Fruit fly (Drosophila melanogaster) whole organism, embryonic: ENCODE results near the gene CG15170.

Experiments
- C15 ChIP-seq: fragments of 200-800 bp; sonication (Bioruptor generic); IDR thresholded peaks from 3 replicates; pipeline ENCODE4 v1.3.6; 2022; ENCODE audit warnings: missing biosample characterization, missing genetic modification characterization
- CG1024 ChIP-seq: fragments of 200-800 bp; sonication (Bioruptor generic); IDR thresholded peaks from 2 replicates; pipeline ENCODE4 v1.3.6; 2022; ENCODE audit warnings: missing biosample characterization, missing genetic modification characterization
- CG12219 ChIP-seq: fragments of 200-800 bp; sonication (Bioruptor generic); optimal IDR thresholded peaks from 3 replicates; lab custom pipeline; 2018; ENCODE audit warnings: missing biosample characterization, mild to moderate bottlenecking, missing genetic modification characterization
- CG14710 ChIP-seq: fragments of 200-800 bp; sonication (Bioruptor generic); optimal IDR thresholded peaks from 3 replicates; lab custom pipeline; 2019; ENCODE audit warnings: missing biosample characterization, mild to moderate bottlenecking, missing genetic modification characterization, moderate library complexity
- CG15073 ChIP-seq: fragments of 200-800 bp; sonication (Bioruptor generic); optimal IDR thresholded peaks from 2 replicates; lab custom pipeline; 2016; ENCODE audit warnings: missing biosample characterization, missing genetic modification characterization
- CG15514 ChIP-seq: fragments of 200-800 bp; sonication (Bioruptor generic); optimal IDR thresholded peaks from 3 replicates; lab custom pipeline; 2017; ENCODE audit warnings: missing biosample characterization, missing genetic modification characterization, mild to moderate bottlenecking, moderate library complexity, missing genetic modification reagents
- CG1603 ChIP-seq: fragments of 200-800 bp; sonication (Bioruptor generic); optimal IDR thresholded peaks from 2 replicates; lab custom pipeline; 2019; ENCODE audit warnings: missing biosample characterization, mild to moderate bottlenecking, missing genetic modification characterization, moderate library complexity
- CG1647 ChIP-seq: fragments of 200-800 bp; sonication (Bioruptor generic); optimal IDR thresholded peaks from 3 replicates; lab custom pipeline; 2016; ENCODE audit warnings: missing biosample characterization, missing genetic modification characterization
- CG2116 ChIP-seq: fragments of 200-800 bp; sonication (Bioruptor generic); optimal IDR thresholded peaks from 3 replicates; lab custom pipeline; 2018; ENCODE audit warnings: missing biosample characterization, mild to moderate bottlenecking, missing genetic modification characterization
- CG34224 ChIP-seq: fragments of 200-800 bp; sonication (Bioruptor generic); IDR thresholded peaks from 3 replicates; pipeline ENCODE4 v1.3.6; 2022; ENCODE audit warnings: missing biosample characterization, missing genetic modification characterization; ENCODE audit not compliant: partially characterized antibody
- CG3726 ChIP-seq: fragments of 200-800 bp; sonication (Bioruptor generic); IDR thresholded peaks from 3 replicates; pipeline ENCODE4, ENCODE4 v1.3.6; 2022; ENCODE audit warnings: missing biosample characterization, missing genetic modification characterization
- CG5180 ChIP-seq: fragments of 200-800 bp; sonication (Bioruptor generic); optimal IDR thresholded peaks from 3 replicates; lab custom pipeline; 2017; ENCODE audit warnings: missing biosample characterization, missing genetic modification characterization, mild to moderate bottlenecking, moderate library complexity, missing genetic modification reagents
- CG7987 ChIP-seq: fragments of 200-800 bp; sonication (Bioruptor generic); optimal IDR thresholded peaks from 2 replicates; lab custom pipeline; 2018; ENCODE audit warnings: missing biosample characterization, mild to moderate bottlenecking, missing genetic modification characterization, moderate library complexity
- CG9727 ChIP-seq: fragments of 200-800 bp; sonication (Bioruptor generic); optimal IDR thresholded peaks from 3 replicates; lab custom pipeline; 2017; ENCODE audit warnings: missing biosample characterization, mild to moderate bottlenecking, missing genetic modification characterization
- CrebB ChIP-seq: fragments of 200-800 bp; sonication (Bioruptor generic); optimal IDR thresholded peaks from 3 replicates; lab custom pipeline; 2018; ENCODE audit warnings: missing biosample characterization, mild to moderate bottlenecking, missing genetic modification characterization
- Dll ChIP-seq: fragments of 200-800 bp; sonication (Bioruptor generic); IDR thresholded peaks from 4 replicates; pipeline ENCODE4 v1.3.6; 2022; ENCODE audit warnings: missing biosample characterization, missing genetic modification characterization; ENCODE audit not compliant: partially characterized antibody
- Fer1 ChIP-seq: fragments of 200-800 bp; sonication (Bioruptor generic); optimal IDR thresholded peaks from 2 replicates; lab custom pipeline; 2017; ENCODE audit warnings: missing biosample characterization, mild to moderate bottlenecking, missing genetic modification characterization
- H15 ChIP-seq: fragments of 200-800 bp; sonication (Bioruptor generic); IDR thresholded peaks from 3 replicates; pipeline ENCODE4 v1.3.6; 2022; ENCODE audit warnings: missing biosample characterization, missing genetic modification characterization
- Hr3 ChIP-seq: fragments of 200-800 bp; sonication (Bioruptor generic); optimal IDR thresholded peaks from 3 replicates; lab custom pipeline; 2016; ENCODE audit warnings: missing biosample characterization, missing genetic modification characterization
- Hr51 ChIP-seq, 2 experiments: fragments of 200-800 bp; sonication (Bioruptor generic); optimal IDR thresholded peaks; 2 replicates in 1 of 2; 3 replicates in 1 of 2; lab custom pipeline; 2016 to 2018; ENCODE audit warnings: missing biosample characterization in 2 of 2, missing genetic modification characterization in 2 of 2, mild to moderate bottlenecking in 1 of 2, moderate library complexity in 1 of 2
- MESR4 ChIP-seq: fragments of 200-800 bp; sonication (Bioruptor generic); optimal IDR thresholded peaks from 2 replicates; lab custom pipeline; 2018; ENCODE audit warnings: missing biosample characterization, mild to moderate bottlenecking, missing genetic modification characterization, moderate library complexity
- Myb ChIP-seq: fragments of 200-800 bp; sonication (Bioruptor generic); optimal IDR thresholded peaks from 2 replicates; lab custom pipeline; 2016; ENCODE audit warnings: missing biosample characterization, missing genetic modification characterization
- NC2α ChIP-seq: fragments of 200-800 bp; sonication (Bioruptor generic); optimal IDR thresholded peaks from 2 replicates; lab custom pipeline; 2016; ENCODE audit warnings: missing biosample characterization, missing genetic modification characterization
- Nf-YA ChIP-seq: fragments of 200-800 bp; sonication (Bioruptor generic); IDR thresholded peaks from 2 replicates; pipeline ENCODE4 v1.3.6; 2022; ENCODE audit warnings: missing biosample characterization, missing genetic modification characterization
- Nf-YC ChIP-seq: fragments of 200-800 bp; optimal IDR thresholded peaks from 3 replicates; lab custom pipeline; 2019; ENCODE audit warnings: missing biosample characterization, mild to moderate bottlenecking, missing genetic modification characterization, moderate library complexity
- Pdp1 ChIP-seq, 2 experiments: fragments of 200-800 bp; sonication (Bioruptor generic); optimal IDR thresholded peaks; 3 replicates each; lab custom pipeline; 2016; ENCODE audit warnings: missing biosample characterization in 2 of 2, missing genetic modification characterization in 2 of 2, mild to moderate bottlenecking in 1 of 2, moderate library complexity in 1 of 2
- Ravus ChIP-seq: fragments of 200-800 bp; sonication (Bioruptor generic); IDR thresholded peaks from 2 replicates; pipeline ENCODE4 v1.3.6; 2022; ENCODE audit warnings: missing biosample characterization, missing genetic modification characterization
- Scr ChIP-seq: fragments of 200-800 bp; sonication (Bioruptor generic); IDR thresholded peaks from 2 replicates; pipeline ENCODE4 v1.3.6; 2022; ENCODE audit warnings: missing biosample characterization, missing genetic modification characterization; ENCODE audit not compliant: partially characterized antibody
- Xbp1 ChIP-seq: fragments of 200-800 bp; sonication (Bioruptor generic); optimal IDR thresholded peaks from 3 replicates; lab custom pipeline; 2016; ENCODE audit warnings: missing biosample characterization, mild to moderate bottlenecking, missing genetic modification characterization
- ato ChIP-seq: fragments of 200-800 bp; sonication (Bioruptor generic); IDR thresholded peaks from 2 replicates; pipeline ENCODE4 v1.3.6; 2022; ENCODE audit warnings: missing biosample characterization, missing genetic modification characterization; ENCODE audit not compliant: partially characterized antibody
- ems ChIP-seq: fragments of 200-800 bp; sonication (Bioruptor generic); optimal IDR thresholded peaks from 3 replicates; lab custom pipeline; 2016; ENCODE audit warnings: missing biosample characterization, missing genetic modification characterization
- ewg ChIP-seq: fragments of 200-800 bp; sonication (Bioruptor generic); optimal IDR thresholded peaks from 3 replicates; lab custom pipeline; 2017; ENCODE audit warnings: mild to moderate bottlenecking, missing biosample characterization, missing genetic modification reagents, missing genetic modification characterization
- exex ChIP-seq: fragments of 200-800 bp; sonication (Bioruptor generic); optimal IDR thresholded peaks from 4 replicates; lab custom pipeline; 2018; ENCODE audit warnings: missing biosample characterization, mild to moderate bottlenecking, missing genetic modification characterization, moderate library complexity
- grn ChIP-seq: fragments of 200-800 bp; sonication (Bioruptor generic); optimal IDR thresholded peaks from 3 replicates; lab custom pipeline; 2017; ENCODE audit warnings: missing biosample characterization, missing genetic modification characterization
- gsb-n ChIP-seq: fragments of 200-800 bp; sonication (Bioruptor generic); optimal IDR thresholded peaks from 3 replicates; lab custom pipeline; 2018; ENCODE audit warnings: missing biosample characterization, mild to moderate bottlenecking, missing genetic modification characterization
- inv ChIP-seq: fragments of 200-800 bp; sonication (Bioruptor generic); IDR thresholded peaks from 2 replicates; pipeline ENCODE4 v1.3.6; 2022; ENCODE audit warnings: missing biosample characterization, missing genetic modification characterization; ENCODE audit not compliant: partially characterized antibody
- ken ChIP-seq: fragments of 200-800 bp; sonication (Bioruptor generic); IDR thresholded peaks from 3 replicates; pipeline ENCODE4 v1.3.6; 2022; ENCODE audit warnings: missing biosample characterization, missing genetic modification characterization
- luna ChIP-seq: fragments of 200-800 bp; sonication (Bioruptor generic); optimal IDR thresholded peaks from 2 replicates; lab custom pipeline; 2016; ENCODE audit warnings: missing biosample characterization, missing genetic modification characterization
- onecut ChIP-seq: fragments of 200-800 bp; sonication (Bioruptor generic); IDR thresholded peaks from 2 replicates; pipeline ENCODE4 v1.3.6; 2022; ENCODE audit warnings: missing biosample characterization, missing genetic modification characterization
- peb ChIP-seq: fragments of 200-800 bp; sonication (Bioruptor generic); IDR thresholded peaks from 2 replicates; pipeline ENCODE4 v1.3.6; 2022; ENCODE audit warnings: missing biosample characterization, missing genetic modification characterization
- pho ChIP-seq: fragments of 200-800 bp; sonication (Bioruptor generic); optimal IDR thresholded peaks from 2 replicates; lab custom pipeline; 2016; ENCODE audit warnings: missing biosample characterization, missing genetic modification characterization
- pum ChIP-seq: fragments of 200-800 bp; sonication (Bioruptor generic); optimal IDR thresholded peaks from 2 replicates; lab custom pipeline; 2016; ENCODE audit warnings: missing biosample characterization, missing genetic modification characterization
- pzg ChIP-seq: fragments of 200-800 bp; sonication (Bioruptor generic); optimal IDR thresholded peaks from 3 replicates; lab custom pipeline; 2018; ENCODE audit warnings: missing biosample characterization, mild to moderate bottlenecking, missing genetic modification characterization, moderate library complexity
- ranshi ChIP-seq: fragments of 200-800 bp; sonication (Bioruptor generic); IDR thresholded peaks from 2 replicates; pipeline ENCODE4 v1.3.6; 2022; ENCODE audit warnings: missing biosample characterization, missing genetic modification characterization
- run ChIP-seq: fragments of 200-800 bp; sonication (Bioruptor generic); optimal IDR thresholded peaks from 3 replicates; lab custom pipeline; 2018; ENCODE audit warnings: missing biosample characterization, mild to moderate bottlenecking, missing genetic modification characterization
- slp2 ChIP-seq: fragments of 200-800 bp; sonication (Bioruptor generic); optimal IDR thresholded peaks from 2 replicates; lab custom pipeline; 2016; ENCODE audit warnings: missing biosample characterization, missing genetic modification characterization
- tll ChIP-seq, 2 experiments: fragments of 200-800 bp in 1 of 2; fragments of >200 bp in 1 of 2; sonication (Bioruptor generic) in 1 of 2; optimal IDR thresholded peaks; 2 replicates each; lab custom pipeline; 2017 to 2019; ENCODE audit warnings: missing biosample characterization in 2 of 2, missing genetic modification characterization in 2 of 2, mild to moderate bottlenecking in 1 of 2, moderate library complexity in 1 of 2
- unc-4 ChIP-seq: fragments of 200-800 bp; sonication (Bioruptor generic); IDR thresholded peaks from 2 replicates; pipeline ENCODE4 v1.3.6; 2022; ENCODE audit warnings: missing biosample characterization, missing genetic modification characterization; ENCODE audit not compliant: partially characterized antibody

CG15170 gene

DNA sequence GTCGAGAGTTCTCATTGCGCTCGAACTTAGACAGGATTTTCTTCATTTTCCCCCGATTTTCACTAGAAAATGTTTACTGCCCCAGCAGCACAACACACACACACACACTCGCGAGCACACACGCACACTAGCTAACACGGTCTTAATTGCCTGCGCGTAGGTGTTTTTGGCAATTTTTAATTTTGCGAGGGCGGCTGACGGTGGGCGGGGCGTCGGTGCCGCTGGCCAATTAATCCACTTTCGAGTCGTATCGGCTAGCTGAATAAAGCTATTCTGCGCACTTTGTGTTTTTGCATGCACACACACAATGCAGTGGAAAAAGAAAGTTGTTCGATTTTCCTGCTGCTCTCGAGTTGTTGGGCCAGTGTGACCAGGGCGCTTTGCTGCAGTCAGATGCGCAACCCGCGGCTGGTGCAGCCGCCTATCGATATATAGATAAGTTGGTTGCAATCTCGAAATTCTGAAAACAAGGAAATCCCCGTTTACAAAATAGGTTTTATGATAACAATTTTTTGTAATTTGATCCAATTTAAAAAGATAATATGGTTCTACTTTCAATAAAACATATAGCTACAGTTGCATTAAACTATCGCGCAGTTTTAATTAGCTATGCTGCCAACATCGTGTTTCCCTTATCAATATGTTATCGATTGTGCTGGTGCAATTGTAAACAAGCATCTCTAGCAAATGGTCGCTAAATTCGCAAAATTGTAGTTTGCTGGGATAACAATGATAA, 21.5 kb downstream of the CG15170 start, which contains the start of the genes Nak and Tango6 (continued):
- TF ChIP-seq Nf-YC (tag; lab: Kevin White, UChicago) (peak; percentile 40), inv (peak; percentile 93), CG1647 (peak; percentile 11), ems (GFP tag; lab: Kevin White, UChicago) (no peak), onecut (GFP tag; lab: Robert Waterston, UW) (peak; percentile 26; the same call in 1 of the 2 replicates), Myb (GFP tag; lab: Kevin White, UChicago) (peak; percentile 31), CG34224 (GFP tag; lab: Robert Waterston, UW) (peak; percentile 96), Pdp1 (GFP tag; optimal IDR thresholded peaks at IDR 0.05; lab: Kevin White, UChicago) (peak in 1 of 2 experiments; percentile 54), Hr3 (GFP tag; lab: Kevin White, UChicago) (peak; percentile 41), pum (no peak), Dll (GFP tag; lab: Robert Waterston, UW) (peak; percentile 99), CG1603 (tag; lab: Kevin White, UChicago) (peak; percentile 16), Scr (GFP tag; lab: Robert Waterston, UW) (peak; percentile 98), H15 (no peak), CG3726 (GFP tag; lab: Robert Waterston, UW) (no peak), Hr51 (GFP tag; optimal IDR thresholded peaks at IDR 0.05; lab: Kevin White, UChicago) (peak in 1 of 2 experiments; percentile 18), ken (GFP tag; lab: Robert Waterston, UW) (no peak), ranshi (no peak), unc-4 (GFP tag; lab: Robert Waterston, UW) (peak; percentile 96), Nf-YA (no peak), CG15073 (no peak), ewg (GFP tag; lab: Kevin White, UChicago) (peak; percentile 76), CG12219 (no peak), Xbp1 (GFP tag; lab: Kevin White, UChicago) (peak; percentile 23), CG5180 (GFP tag; lab: Kevin White, UChicago) (no peak), luna (GFP tag; lab: Kevin White, UChicago) (peak; percentile 9), slp2 (GFP tag; lab: Kevin White, UChicago) (no peak), pzg (GFP tag; lab: Kevin White, UChicago) (peak; percentile 68), Fer1 (GFP tag; lab: Kevin White, UChicago) (no peak), CG2116 (GFP tag; lab: Kevin White, UChicago) (peak; percentile 95), CrebB (tag; lab: Kevin White, UChicago) (no peak), CG9727 (GFP tag; lab: Kevin White, UChicago) (peak; percentile 11), NC2α (no peak), CG15514 (peak; percentile 34), run (no peak), MESR4 (GFP tag; lab: Kevin White, UChicago) (peak; percentile 88), pho (GFP tag; lab: Kevin White, UChicago) (peak; percentile 32), ato (GFP tag; lab: Robert Waterston, UW) (peak; percentile 62; the same call in 1 of the 2 replicates), Ravus (GFP tag; lab: Robert Waterston, UW) (no peak), CG14710 (tag; lab: Kevin White, UChicago) (peak; percentile 80), peb (GFP tag; lab: Robert Waterston, UW) (no peak), gsb-n (peak; percentile 95), C15 (GFP tag; lab: Robert Waterston, UW) (no peak), grn (GFP tag; lab: Kevin White, UChicago) (peak; percentile 33), exex (tag; lab: Kevin White, UChicago) (peak; percentile 9), CG7987 (GFP tag; lab: Kevin White, UChicago) (peak; percentile 8), tll (GFP tag; optimal IDR thresholded peaks at IDR 0.05; lab: Kevin White, UChicago) (peak; percentile 49 to 87), CG1024 (GFP tag; lab: Robert Waterston, UW) (no peak)
